Fruit fly (Drosophila melanogaster) whole organism, wandering third instar larva: ENCODE data around the gene Ace.
A peak's percentile ranks its signal among the peaks of the same experiment; 100 is the strongest.

Experiments
- CG32264 ChIP-seq: fragments of 200-800 bp; sonication (Bioruptor generic); optimal IDR thresholded peaks from 2 replicates; lab custom pipeline; 2016; ENCODE audit warnings: missing biosample characterization, missing genetic modification characterization
- CrebA ChIP-seq: fragments of 200-800 bp; sonication (Bioruptor generic); optimal IDR thresholded peaks from 2 replicates; lab custom pipeline; 2016; ENCODE audit warnings: missing biosample characterization, mild to moderate bottlenecking, missing genetic modification characterization, borderline replicate concordance
- Dfd ChIP-seq: fragments of >200 bp; optimal IDR thresholded peaks from 2 replicates; lab custom pipeline; 2017; ENCODE audit warnings: missing biosample characterization, missing genetic modification characterization
- Dif ChIP-seq: fragments of 200-275, 200-300 bp; sonication (Bioruptor generic); optimal IDR thresholded peaks from 2 replicates; lab custom pipeline; 2018; ENCODE audit warnings: missing biosample characterization, missing genetic modification characterization; ENCODE audit not compliant: partially characterized antibody
- GATAd ChIP-seq: sonication (Bioruptor generic); optimal IDR thresholded peaks from 2 replicates; lab custom pipeline; 2016; ENCODE audit warnings: missing biosample characterization, missing genetic modification characterization
- HLH106 ChIP-seq: fragments of 200-800 bp; optimal IDR thresholded peaks from 3 replicates; lab custom pipeline; 2019; ENCODE audit warnings: missing biosample characterization, mild to moderate bottlenecking, missing genetic modification characterization, moderate library complexity
- Hr78 ChIP-seq: fragments of >200 bp; optimal IDR thresholded peaks from 2 replicates; lab custom pipeline; 2017; ENCODE audit warnings: missing biosample characterization, missing genetic modification characterization
- Hr83 ChIP-seq: fragments of 200-300 bp; sonication (Bioruptor generic); optimal IDR thresholded peaks from 2 replicates; lab custom pipeline; 2016; ENCODE audit warnings: missing biosample characterization, mild to moderate bottlenecking, missing genetic modification characterization, moderate library complexity; ENCODE audit not compliant: poor library complexity, severe bottlenecking
- Jra ChIP-seq: sonication (Bioruptor generic); optimal IDR thresholded peaks from 2 replicates; lab custom pipeline; 2016; ENCODE audit warnings: missing biosample characterization, missing genetic modification characterization
- Myc ChIP-seq: fragments of >200 bp; optimal IDR thresholded peaks from 2 replicates; lab custom pipeline; 2017
- N ChIP-seq: fragments of >200 bp; optimal IDR thresholded peaks from 2 replicates; lab custom pipeline; 2018; ENCODE audit warnings: missing biosample characterization, missing external identifiers, missing genetic modification characterization
- OdsH ChIP-seq: fragments of 200-800 bp; sonication (Bioruptor generic); optimal IDR thresholded peaks from 2 replicates; lab custom pipeline; 2016; ENCODE audit warnings: missing biosample characterization, mild to moderate bottlenecking, missing genetic modification characterization
- Sp1 ChIP-seq: fragments of 200-800 bp; sonication (Bioruptor generic); optimal IDR thresholded peaks from 3 replicates; lab custom pipeline; 2019; ENCODE audit warnings: missing biosample characterization, mild to moderate bottlenecking, missing genetic modification characterization, moderate library complexity
- Vsx2 ChIP-seq: fragments of 200-300, 225-300 bp; sonication (Bioruptor generic); optimal IDR thresholded peaks from 2 replicates; lab custom pipeline; 2018; ENCODE audit warnings: missing biosample characterization, missing genetic modification characterization; ENCODE audit not compliant: partially characterized antibody
- br ChIP-seq: fragments of 200-800 bp; sonication (Bioruptor generic); optimal IDR thresholded peaks from 2 replicates; lab custom pipeline; 2016; ENCODE audit warnings: missing biosample characterization, missing genetic modification characterization
- brk ChIP-seq: fragments of 200-800 bp; sonication (Bioruptor generic); optimal IDR thresholded peaks from 2 replicates; lab custom pipeline; 2016; ENCODE audit warnings: missing biosample characterization, mild to moderate bottlenecking, missing genetic modification characterization
- dl ChIP-seq, 2 experiments: fragments of 175-275, 200-275 bp in 1 of 2; fragments of 200-275 bp in 1 of 2; sonication (Bioruptor generic); optimal IDR thresholded peaks; lab custom pipeline; 2018; ENCODE audit warnings: mild to moderate bottlenecking in 2 of 2, missing biosample characterization in 2 of 2, missing genetic modification characterization in 2 of 2, moderate library complexity in 2 of 2; ENCODE audit not compliant: partially characterized antibody in 2 of 2, insufficient read depth in 1 of 2
- dmrt93B ChIP-seq: fragments of 200-800 bp; sonication (Bioruptor generic); optimal IDR thresholded peaks from 2 replicates; lab custom pipeline; 2018; ENCODE audit warnings: missing biosample characterization, mild to moderate bottlenecking, missing genetic modification characterization
- dsf ChIP-seq: sonication (Bioruptor generic); optimal IDR thresholded peaks from 2 replicates; lab custom pipeline; 2016; ENCODE audit warnings: missing biosample characterization, missing genetic modification characterization, borderline replicate concordance
- foxo ChIP-seq, 2 experiments: fragments of 200-800 bp; sonication (Bioruptor generic); optimal IDR thresholded peaks; 2 replicates in 1 of 2; 3 replicates in 1 of 2; lab custom pipeline; 2016 to 2017; ENCODE audit warnings: missing biosample characterization in 2 of 2, missing genetic modification characterization in 2 of 2
- fru ChIP-seq: fragments of 200-800 bp; sonication (Bioruptor generic); optimal IDR thresholded peaks from 3 replicates; lab custom pipeline; 2016; ENCODE audit warnings: missing biosample characterization, mild to moderate bottlenecking, missing genetic modification characterization
- h ChIP-seq: fragments of 200-800 bp; sonication (Bioruptor generic); optimal IDR thresholded peaks from 3 replicates; lab custom pipeline; 2016; ENCODE audit warnings: missing biosample characterization, mild to moderate bottlenecking, missing genetic modification characterization
- jim ChIP-seq: fragments of 175-275, 200-325 bp; sonication (Bioruptor generic); optimal IDR thresholded peaks from 2 replicates; lab custom pipeline; 2016; ENCODE audit warnings: missing biosample characterization, mild to moderate bottlenecking, missing genetic modification characterization
- pan ChIP-seq: fragments of >200 bp; optimal IDR thresholded peaks from 2 replicates; lab custom pipeline; 2017
- psq ChIP-seq: fragments of 200-800 bp; sonication (Bioruptor generic); optimal IDR thresholded peaks from 3 replicates; lab custom pipeline; 2017; ENCODE audit warnings: missing biosample characterization, mild to moderate bottlenecking, missing genetic modification characterization, moderate library complexity
- rgr ChIP-seq: fragments of 200-800 bp; sonication (Bioruptor generic); optimal IDR thresholded peaks from 3 replicates; lab custom pipeline; 2016; ENCODE audit warnings: missing biosample characterization, mild to moderate bottlenecking, missing genetic modification characterization
- sage ChIP-seq: fragments of 200-800 bp; sonication (Bioruptor generic); optimal IDR thresholded peaks from 2 replicates; lab custom pipeline; 2016; ENCODE audit warnings: missing biosample characterization, mild to moderate bottlenecking, missing genetic modification characterization
- sv ChIP-seq: fragments of 200-800 bp; sonication (Bioruptor generic); optimal IDR thresholded peaks from 3 replicates; lab custom pipeline; 2016; ENCODE audit warnings: missing biosample characterization, missing genetic modification characterization
- tai ChIP-seq: sonication (Bioruptor generic); optimal IDR thresholded peaks from 2 replicates; lab custom pipeline; 2016; ENCODE audit warnings: missing biosample characterization, missing genetic modification characterization
- woc ChIP-seq: sonication (Bioruptor generic); optimal IDR thresholded peaks from 2 replicates; lab custom pipeline; 2016; ENCODE audit warnings: missing biosample characterization, mild to moderate bottlenecking, missing genetic modification characterization

The Ace gene

DNA sequence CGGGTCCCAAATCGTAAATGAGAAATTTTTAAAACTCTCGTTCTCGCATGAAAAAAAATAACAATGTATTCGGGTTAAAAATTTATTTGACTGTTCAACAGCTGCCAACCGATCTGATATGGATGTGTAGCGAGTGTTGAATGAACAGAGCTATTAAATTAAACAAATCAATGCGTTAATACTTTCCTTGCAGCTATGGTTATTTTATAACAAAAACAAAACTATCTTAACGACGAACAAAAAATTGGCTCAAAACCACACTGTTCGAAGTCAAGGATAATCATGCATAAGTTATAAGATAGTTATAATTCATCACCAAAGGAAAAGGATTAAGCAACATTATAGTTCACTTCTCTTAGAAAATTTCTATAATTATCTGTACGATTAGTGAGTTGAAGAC is 38.8 kb downstream of the Ace start, which contains the start of gene CG8476:
Gene CG8476, minus strand, starts transcription at position 101 of the 400 bp plus-strand sequence.
- TF ChIP-seq br (GFP tag; lab: Kevin White, UChicago) (no peak), Jra (no peak), Dif (no peak), dsf (GFP tag; lab: Kevin White, UChicago) (no peak), HLH106 (tag; lab: Kevin White, UChicago) (no peak), pan (lab: Kevin White, UChicago) (no peak), Hr78 (GFP tag; lab: Kevin White, UChicago) (no peak), tai (GFP tag; lab: Kevin White, UChicago) (no peak), jim (GFP tag; lab: Kevin White, UChicago) (no peak), fru (no peak)

DNA sequence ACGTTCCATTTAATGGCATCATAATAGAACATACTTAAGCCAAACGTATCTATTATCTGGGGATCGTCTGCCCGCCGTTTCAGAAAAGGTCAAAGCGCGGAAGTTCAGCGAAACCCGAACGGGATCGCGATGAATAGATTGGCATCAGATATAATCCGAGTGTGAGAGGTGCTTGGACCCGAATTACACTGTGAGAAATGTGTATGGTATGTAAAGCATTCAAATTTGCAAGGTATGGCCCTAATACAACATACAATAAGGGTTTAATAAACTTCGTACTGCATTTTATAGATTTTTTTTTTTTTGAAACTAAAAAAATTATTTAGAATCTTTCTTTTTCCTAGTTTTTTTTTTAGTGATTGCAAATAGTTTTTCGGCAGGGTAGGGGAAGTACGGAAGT is 40.6 kb downstream of the Ace start:
- TF ChIP-seq sv (GFP tag; lab: Kevin White, UChicago) (no peak), GATAd (no peak), Dfd (GFP tag; lab: Kevin White, UChicago) (no peak), dmrt93B (no peak), OdsH (GFP tag; lab: Kevin White, UChicago) (no peak), Hr78 (GFP tag; lab: Kevin White, UChicago) (no peak), sage (GFP tag; lab: Kevin White, UChicago) (no peak), dl (GFP tag; optimal IDR thresholded peaks at IDR 0.05; lab: Kevin White, UChicago; ENCODE audit: insufficient read depth in 1 of 2, partially characterized antibody in 2 of 2) (no peak), br (GFP tag; lab: Kevin White, UChicago) (no peak), woc (GFP tag; lab: Kevin White, UChicago) (no peak), Hr83 (GFP tag; lab: Kevin White, UChicago) (no peak), Vsx2 (GFP tag; lab: Kevin White, UChicago) (no peak), N (no peak), pan (lab: Kevin White, UChicago) (no peak), brk (GFP tag; lab: Kevin White, UChicago) (no peak), Myc (no peak), Sp1 (GFP tag; lab: Kevin White, UChicago) (no peak), HLH106 (tag; lab: Kevin White, UChicago) (no peak)

DNA sequence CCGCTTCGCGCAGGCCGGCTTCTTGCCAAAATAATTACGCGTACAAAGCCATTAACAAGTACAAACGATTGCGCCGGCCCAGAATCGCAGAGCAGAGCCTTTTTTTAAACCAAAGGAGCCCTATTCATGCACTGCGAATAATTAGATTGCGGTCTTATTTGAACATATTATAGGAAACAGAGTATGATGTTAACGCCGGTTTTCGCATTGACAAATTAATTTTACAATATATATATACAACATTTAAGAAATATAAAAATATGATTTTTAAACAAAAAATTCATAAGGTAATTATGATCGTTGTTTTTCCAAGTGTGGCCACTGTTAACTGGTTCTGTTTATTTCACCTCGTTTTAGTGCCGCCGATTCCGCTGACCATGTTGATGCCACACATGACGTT is 44.2 kb downstream of the Ace start:
- TF ChIP-seq foxo (GFP tag; optimal IDR thresholded peaks at IDR 0.05; lab: Kevin White, UChicago) (peak in 1 of 2 experiments; percentile 13), Sp1 (GFP tag; lab: Kevin White, UChicago) (peak; percentile 30), HLH106 (tag; lab: Kevin White, UChicago) (peak; percentile 47), h (GFP tag; lab: Kevin White, UChicago) (peak; percentile 5), psq (no peak)

DNA sequence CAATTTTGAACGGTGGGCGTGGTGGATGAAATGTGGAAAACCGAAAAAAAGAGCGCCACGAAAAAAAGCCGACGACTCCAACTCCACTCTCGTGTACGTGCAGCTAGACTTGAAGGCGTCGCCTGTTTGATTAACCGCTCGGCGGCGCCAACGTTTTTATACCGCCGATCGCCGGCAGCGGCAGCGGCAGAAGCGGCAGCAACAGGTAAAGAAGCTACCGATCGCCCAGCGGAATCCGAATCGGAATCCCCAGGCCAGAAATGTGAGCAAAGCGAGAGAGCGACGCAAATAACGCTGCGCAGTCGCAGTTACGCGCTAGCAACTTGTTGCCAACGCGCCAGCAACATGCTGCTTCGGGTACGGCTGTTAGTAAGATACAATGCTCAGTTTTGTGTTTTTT is 45.0 kb downstream of the Ace start, which contains the start of gene CG8483:
Gene CG8483, minus strand, starts transcription at position 119 of the 400 bp plus-strand sequence.
- TF ChIP-seq CrebA (GFP tag; lab: Kevin White, UChicago) = no peak
- no peak for TF ChIP-seq CG32264 (GFP tag; lab: Kevin White, UChicago)
- TF ChIP-seq OdsH (GFP tag; lab: Kevin White, UChicago) = no peak
- no peak for TF ChIP-seq N
- TF ChIP-seq Dfd (GFP tag; lab: Kevin White, UChicago) = no peak
- TF ChIP-seq HLH106 (tag; lab: Kevin White, UChicago) = no peak

DNA sequence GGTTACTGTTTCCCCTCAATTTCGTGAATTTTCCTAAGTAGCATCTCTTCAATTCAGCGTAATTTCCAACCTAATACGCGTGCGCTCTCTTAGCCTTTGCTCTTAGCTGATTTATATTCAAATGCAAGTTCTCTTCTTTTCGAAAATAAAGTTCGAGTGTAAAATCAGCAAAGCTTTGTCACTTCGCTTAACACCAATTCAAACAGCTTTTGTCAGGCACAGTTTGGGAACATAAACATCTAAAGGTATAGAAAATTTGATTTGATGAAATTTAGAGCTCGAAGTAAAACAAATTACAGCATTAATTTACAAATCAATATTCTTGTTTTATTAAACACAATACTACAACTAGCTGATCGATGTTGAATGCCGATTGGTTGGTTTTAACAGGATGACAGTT is 50.9 kb downstream of the Ace start:
- TF ChIP-seq rgr (GFP tag; lab: Kevin White, UChicago) (no peak), Vsx2 (GFP tag; lab: Kevin White, UChicago) (peak; percentile 59), Dfd (GFP tag; lab: Kevin White, UChicago) (no peak), dl (GFP tag; optimal IDR thresholded peaks at IDR 0.05; lab: Kevin White, UChicago; ENCODE audit: insufficient read depth in 1 of 2, partially characterized antibody in 2 of 2) (peak in 1 of 2 experiments; percentile 65), Dif (peak; percentile 92), CG32264 (GFP tag; lab: Kevin White, UChicago) (no peak)
